Worm (Caenorhabditis elegans): ENCODE results near the gene C50E3.12.

Gene C50E3.12

ce11 chrV:7637801-7638200 lies 15.9 kb upstream of the C50E3.12 start, which contains the start of gene clec-45:
clec-45 (plus strand) TSS chrV:7638101.
- TF ChIP-seq zag-1 (tag; optimal IDR thresholded peaks at IDR 0.05) (no peak), lsy-12 (tag; optimal IDR thresholded peaks at IDR 0.05) (no peak), tbx-2 (tag; optimal IDR thresholded peaks at IDR 0.05) (no peak), elt-2 (tag; optimal IDR thresholded peaks at IDR 0.05) (no peak), pha-4 (tag; optimal IDR thresholded peaks at IDR 0.05) (no peak), pqm-1 (tag; optimal IDR thresholded peaks at IDR 0.05) (no peak), aly-2 (tag; optimal IDR thresholded peaks at IDR 0.05) (no peak), jun-1 (tag; optimal IDR thresholded peaks at IDR 0.05) (no peak), ceh-16 (tag; optimal IDR thresholded peaks at IDR 0.05) (no peak), fkh-2 (tag; optimal IDR thresholded peaks at IDR 0.05) (no peak), eor-1 (tag; optimal IDR thresholded peaks at IDR 0.05) (no peak), sea-2 (GFP tag; optimal IDR thresholded peaks at IDR 0.05) (no peak), snpc-4 (tag; optimal IDR thresholded peaks at IDR 0.05) (no peak), elt-1 (tag; optimal IDR thresholded peaks at IDR 0.05) (no peak), nhr-67 (tag; optimal IDR thresholded peaks at IDR 0.05) (no peak), elt-3 (tag; optimal IDR thresholded peaks at IDR 0.05) (no peak), ceh-9 (tag; optimal IDR thresholded peaks at IDR 0.05) (no peak), skn-1 (tag; optimal IDR thresholded peaks at IDR 0.05) (no peak), egl-27 (tag; optimal IDR thresholded peaks at IDR 0.05) (no peak)

- no peak for TF ChIP-seq nhr-11 (tag; optimal IDR thresholded peaks at IDR 0.05)
Observed at ce11 chrV:7635469-7635868, 13.6 kb upstream of the C50E3.12 start, which contains the start of gene srd-29. srd-29 (plus strand) TSS chrV:7635769.

- TF ChIP-seq daf-12 (tag; optimal IDR thresholded peaks at IDR 0.05) = no peak
- TF ChIP-seq sea-2 (GFP tag; optimal IDR thresholded peaks at IDR 0.05) = no peak
Observed at ce11 chrV:7634657-7635056, 12.8 kb upstream of the C50E3.12 start, which contains the start of gene srd-31. srd-31 (minus strand) TSS chrV:7634757.

- TF ChIP-seq ceh-16 (tag; optimal IDR thresholded peaks at IDR 0.05) = no peak
- TF ChIP-seq elt-2 (tag; optimal IDR thresholded peaks at IDR 0.05) = no peak
- TF ChIP-seq mdl-1 (tag; optimal IDR thresholded peaks at IDR 0.05) = no peak
- no peak for TF ChIP-seq nhr-77 (tag; optimal IDR thresholded peaks at IDR 0.05)
Observed at ce11 chrV:7631732-7632131, 9.9 kb upstream of the C50E3.12 start, which contains the start of gene srd-25. srd-25 (plus strand) TSS chrV:7632032.

- TF ChIP-seq sea-2 (GFP tag; optimal IDR thresholded peaks at IDR 0.05) = no peak
- TF ChIP-seq egl-27 (tag; optimal IDR thresholded peaks at IDR 0.05) = no peak
- TF ChIP-seq pha-4 (tag; optimal IDR thresholded peaks at IDR 0.05) = no peak
- no peak for TF ChIP-seq nhr-11 (tag; optimal IDR thresholded peaks at IDR 0.05)
- TF ChIP-seq ZK546.5 (tag; optimal IDR thresholded peaks at IDR 0.05) = no peak
- TF ChIP-seq daf-12 (tag; optimal IDR thresholded peaks at IDR 0.05) = no peak
- TF ChIP-seq aly-2 (tag; optimal IDR thresholded peaks at IDR 0.05) = no peak
- no peak for TF ChIP-seq R02D3.7 (tag; optimal IDR thresholded peaks at IDR 0.05)
- no peak for TF ChIP-seq ceh-9 (tag; optimal IDR thresholded peaks at IDR 0.05)
- TF ChIP-seq elt-3 (tag; optimal IDR thresholded peaks at IDR 0.05) = no peak
- TF ChIP-seq lin-15B (tag; optimal IDR thresholded peaks at IDR 0.05) = no peak
- no peak for TF ChIP-seq ceh-82 (tag; optimal IDR thresholded peaks at IDR 0.05)
- TF ChIP-seq ceh-16 (tag; optimal IDR thresholded peaks at IDR 0.05) = no peak
- TF ChIP-seq lsy-12 (tag; optimal IDR thresholded peaks at IDR 0.05) = no peak
- no peak for TF ChIP-seq nfya-1 (tag; optimal IDR thresholded peaks at IDR 0.05; ENCODE audit: insufficient read depth)
- no peak for TF ChIP-seq unc-62 (GFP tag; optimal IDR thresholded peaks at IDR 0.05)
- TF ChIP-seq jun-1 (tag; optimal IDR thresholded peaks at IDR 0.05) = no peak
Observed at ce11 chrV:7629504-7629903, 7.6 kb upstream of the C50E3.12 start, which contains the start of gene srd-30. srd-30 (plus strand) TSS chrV:7629804.

ce11 chrV:7626550-7626949 lies 4.7 kb upstream of the C50E3.12 start, which contains the start of gene F07C4.6:
F07C4.6 (plus strand) TSS chrV:7626850.
- no peak for TF ChIP-seq nhr-28 (tag; optimal IDR thresholded peaks at IDR 0.05)
- no peak for TF ChIP-seq zag-1 (tag; optimal IDR thresholded peaks at IDR 0.05)
- TF ChIP-seq unc-39 (tag; optimal IDR thresholded peaks at IDR 0.05) = no peak
- no peak for TF ChIP-seq nhr-11 (tag; optimal IDR thresholded peaks at IDR 0.05)
- no peak for TF ChIP-seq pha-4 (tag; optimal IDR thresholded peaks at IDR 0.05)

Data from whole organism, L3 larva.